Worm (Caenorhabditis elegans): ENCODE data around the gene R10E9.3.

ce11 chrIII:3916624-3917023, 43.4 kb upstream of the R10E9.3 start, which contains the start of gene ccdc-47:
- TF ChIP-seq nhr-77 (tag; optimal IDR thresholded peaks at IDR 0.05) (no peak), nhr-11 (tag; optimal IDR thresholded peaks at IDR 0.05) (no peak), mep-1 (tag; optimal IDR thresholded peaks at IDR 0.05) (peak; percentile 75), snpc-4 (tag; optimal IDR thresholded peaks at IDR 0.05) (no peak), unc-39 (tag; optimal IDR thresholded peaks at IDR 0.05) (no peak), lin-13 (GFP tag; optimal IDR thresholded peaks at IDR 0.05) (peak; percentile 46), madf-9 (GFP tag; conservative IDR thresholded peaks at IDR 0.05) (no peak)

Data from whole organism, L4 larva.